Fruit fly (Drosophila melanogaster) whole organism, embryonic: ENCODE measurements around the gene CG6034.

Experiments
- Abd-B ChIP-seq: fragments of 200-800 bp; sonication (Bioruptor generic); optimal IDR thresholded peaks from 2 replicates; lab custom pipeline; 2018; ENCODE audit warnings: missing biosample characterization, mild to moderate bottlenecking, missing genetic modification characterization, moderate library complexity
- Blimp-1 ChIP-seq: fragments of 200-800 bp; sonication (Bioruptor generic); optimal IDR thresholded peaks from 3 replicates; lab custom pipeline; 2018; ENCODE audit warnings: missing biosample characterization, missing genetic modification characterization, mild to moderate bottlenecking, moderate library complexity, missing genetic modification reagents
- CG15011 ChIP-seq: fragments of 200-800 bp; sonication (Bioruptor generic); optimal IDR thresholded peaks from 3 replicates; lab custom pipeline; 2018; ENCODE audit warnings: missing biosample characterization, mild to moderate bottlenecking, missing genetic modification characterization
- Ets97D ChIP-seq: fragments of 200-800 bp; sonication (Bioruptor generic); optimal IDR thresholded peaks from 3 replicates; lab custom pipeline; 2016; ENCODE audit warnings: missing biosample characterization, missing genetic modification characterization
- Taf1 ChIP-seq: fragments of 200-800 bp; sonication (Bioruptor generic); IDR thresholded peaks from 2 replicates; pipeline ENCODE4 v1.3.6; 2022; ENCODE audit warnings: missing biosample characterization, missing genetic modification characterization
- Vsx1 ChIP-seq: fragments of 200-800 bp; sonication (Bioruptor generic); optimal IDR thresholded peaks from 2 replicates; lab custom pipeline; 2017; ENCODE audit warnings: missing biosample characterization, mild to moderate bottlenecking, missing genetic modification characterization, missing genetic modification reagents
- tap ChIP-seq: fragments of 200-800 bp; optimal IDR thresholded peaks from 3 replicates; lab custom pipeline; 2019; ENCODE audit warnings: missing biosample characterization, mild to moderate bottlenecking, missing genetic modification characterization, moderate library complexity

DNA sequence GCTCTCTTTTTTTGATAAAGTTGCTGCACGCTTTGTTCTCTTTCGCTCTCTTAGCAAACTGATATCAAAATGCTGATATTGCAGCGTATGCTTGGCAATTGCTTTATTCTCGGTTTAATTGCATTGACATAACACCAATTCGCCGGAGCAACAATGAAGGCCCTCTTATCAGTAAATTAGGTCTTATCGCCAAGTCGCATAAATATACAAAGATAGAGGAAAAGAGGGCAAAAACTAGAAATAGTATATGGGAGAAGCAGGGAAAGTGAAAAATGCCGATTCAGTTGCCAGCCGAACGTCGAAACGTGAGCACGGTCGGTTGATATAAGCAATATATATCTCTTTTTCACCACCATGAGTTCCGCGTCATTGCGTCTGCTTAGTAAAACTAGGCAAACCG lies 6.2 kb downstream of the CG6034 start, which contains the start of gene CG7460:
- TF ChIP-seq CG15011 (GFP tag; lab: Kevin White, UChicago) (no peak), Blimp-1 (GFP tag; lab: Kevin White, UChicago) (no peak), Ets97D (GFP tag; lab: Kevin White, UChicago) (no peak), Taf1 (GFP tag; lab: Robert Waterston, UW) (no peak), Vsx1 (GFP tag; lab: Kevin White, UChicago) (peak; percentile 68), Abd-B (GFP tag; lab: Kevin White, UChicago) (no peak), tap (tag; lab: Kevin White, UChicago) (no peak)
